Worm (Caenorhabditis elegans) whole organism, mixed stage, embryonic: Measurements from ENCODE around the gene pes-23.
A peak's percentile ranks its signal among the peaks of the same experiment; 100 is the strongest.
"Not testable (repeated sequence)": the region's sequence is repeated elsewhere in the genome, so short reads cannot be mapped to it uniquely, and the experiment has no call there.

ENCODE experiments used
- M03D4.4 ChIP-seq: sonication (generic microtip); optimal IDR thresholded peaks from 2 replicates; lab custom pipeline; 2017; ENCODE audit warnings: mild to moderate bottlenecking, missing genetic modification characterization, missing compliant biosample characterization
- bed-3 ChIP-seq: fragments of 200-800 bp; sonication (Bioruptor generic); optimal IDR thresholded peaks from 3 replicates; lab custom pipeline; 2018; ENCODE audit warnings: mild to moderate bottlenecking, missing genetic modification characterization, moderate library complexity, missing compliant biosample characterization
- ceh-39 ChIP-seq: fragments of 150-350 bp; optimal IDR thresholded peaks from 2 replicates; lab custom pipeline; 2014; ENCODE audit warnings: missing biosample characterization, missing genetic modification characterization
- ceh-43 ChIP-seq: fragments of 200-800 bp; sonication (Bioruptor generic); optimal IDR thresholded peaks from 2 replicates; lab custom pipeline; 2018; ENCODE audit warnings: mild to moderate bottlenecking, missing genetic modification characterization, moderate library complexity, missing compliant biosample characterization
- ceh-83 ChIP-seq: fragments of 200-800 bp; sonication (Bioruptor generic); optimal IDR thresholded peaks from 2 replicates; lab custom pipeline; 2018; ENCODE audit warnings: mild to moderate bottlenecking, missing genetic modification characterization, missing compliant biosample characterization
- cnd-1 ChIP-seq: fragments of 200-800 bp; sonication (Bioruptor generic); optimal IDR thresholded peaks from 2 replicates; lab custom pipeline; 2018; ENCODE audit warnings: mild to moderate bottlenecking, missing genetic modification characterization, missing compliant biosample characterization
- drap-1 ChIP-seq: fragments of 200-800 bp; sonication (Bioruptor generic); optimal IDR thresholded peaks from 3 replicates; lab custom pipeline; 2018; ENCODE audit warnings: mild to moderate bottlenecking, missing genetic modification characterization, missing compliant biosample characterization
- elt-1 ChIP-seq: sonication (generic microtip); optimal IDR thresholded peaks from 2 replicates; lab custom pipeline; 2017; ENCODE audit warnings: missing genetic modification characterization, mild to moderate bottlenecking, missing compliant biosample characterization, antibody characterized with exemption, moderate library complexity, borderline replicate concordance; ENCODE audit not compliant: insufficient read depth
- elt-3 ChIP-seq: fragments of 150-350 bp; optimal IDR thresholded peaks from 2 replicates; lab custom pipeline; 2014; ENCODE audit warnings: missing biosample characterization, missing genetic modification characterization
- flh-1 ChIP-seq: fragments of 200-800 bp; sonication (Bioruptor generic); optimal IDR thresholded peaks from 2 replicates; lab custom pipeline; 2018; ENCODE audit warnings: mild to moderate bottlenecking, missing genetic modification characterization, moderate library complexity, missing compliant biosample characterization
- ham-2 ChIP-seq: fragments of 200-800 bp; sonication (Bioruptor generic); optimal IDR thresholded peaks from 2 replicates; lab custom pipeline; 2018; ENCODE audit warnings: mild to moderate bottlenecking, missing genetic modification characterization, missing compliant biosample characterization
- hlh-1 ChIP-seq: fragments of 150-350 bp; optimal IDR thresholded peaks from 2 replicates; lab custom pipeline; 2014; ENCODE audit warnings: missing biosample characterization, missing genetic modification reagents, missing genetic modification characterization
- lin-13 ChIP-seq: fragments of 150-350 bp; optimal IDR thresholded peaks from 2 replicates; lab custom pipeline; 2014; ENCODE audit warnings: missing biosample characterization, missing genetic modification characterization
- lin-32 ChIP-seq: fragments of 200-800 bp; sonication (Bioruptor generic); optimal IDR thresholded peaks from 2 replicates; lab custom pipeline; 2018; ENCODE audit warnings: mild to moderate bottlenecking, missing genetic modification characterization, missing compliant biosample characterization
- lsy-2 ChIP-seq: fragments of 150-350 bp; optimal IDR thresholded peaks from 2 replicates; lab custom pipeline; 2014; ENCODE audit warnings: missing biosample characterization, missing genetic modification characterization
- mab-5 ChIP-seq: fragments of 150-350 bp; optimal IDR thresholded peaks from 2 replicates; lab custom pipeline; 2014; ENCODE audit warnings: missing biosample characterization, missing genetic modification characterization
- mep-1 ChIP-seq: fragments of 150-350 bp; optimal IDR thresholded peaks from 2 replicates; lab custom pipeline; 2017; ENCODE audit warnings: missing biosample characterization, missing genetic modification reagents, missing genetic modification characterization, inconsistent platforms
- nhr-12 ChIP-seq: fragments of 150-350 bp; optimal IDR thresholded peaks from 2 replicates; lab custom pipeline; 2014; ENCODE audit warnings: missing biosample characterization, missing genetic modification characterization
- nhr-2 ChIP-seq: fragments of 150-350 bp; optimal IDR thresholded peaks from 2 replicates; lab custom pipeline; 2014; ENCODE audit warnings: missing biosample characterization, missing genetic modification characterization
- nhr-28 ChIP-seq: fragments of 150-350 bp; optimal IDR thresholded peaks from 2 replicates; lab custom pipeline; 2014; ENCODE audit warnings: missing biosample characterization, missing genetic modification characterization
- nhr-76 ChIP-seq: sonication (generic microtip); optimal IDR thresholded peaks from 2 replicates; lab custom pipeline; 2017; ENCODE audit warnings: missing biosample characterization, missing genetic modification characterization
- pha-4 ChIP-seq: fragments of 150-350 bp; optimal IDR thresholded peaks from 2 replicates; lab custom pipeline; 2018; ENCODE audit warnings: missing biosample characterization, missing genetic modification reagents, missing genetic modification characterization
- sem-2 ChIP-seq: fragments of 200-800 bp; sonication (Bioruptor generic); optimal IDR thresholded peaks from 2 replicates; lab custom pipeline; 2018; ENCODE audit warnings: mild to moderate bottlenecking, missing genetic modification characterization, missing compliant biosample characterization
- snpc-4 ChIP-seq: fragments of 150-350 bp; optimal IDR thresholded peaks from 2 replicates; lab custom pipeline; 2014; ENCODE audit warnings: missing biosample characterization, missing genetic modification characterization
- sptf-1 ChIP-seq: sonication (generic microtip); optimal IDR thresholded peaks from 2 replicates; lab custom pipeline; 2017; ENCODE audit warnings: mild to moderate bottlenecking, missing genetic modification characterization, moderate library complexity, missing compliant biosample characterization
- tbx-8 ChIP-seq: fragments of 200-800 bp; sonication (Bioruptor generic); optimal IDR thresholded peaks from 2 replicates; lab custom pipeline; 2018; ENCODE audit warnings: mild to moderate bottlenecking, missing genetic modification characterization, moderate library complexity, missing compliant biosample characterization
- unc-120 ChIP-seq: sonication (generic microtip); optimal IDR thresholded peaks from 2 replicates; lab custom pipeline; 2017; ENCODE audit warnings: missing genetic modification characterization, missing compliant biosample characterization; ENCODE audit not compliant: poor library complexity, severe bottlenecking
- unc-62 ChIP-seq: fragments of 150-350 bp; optimal IDR thresholded peaks from 2 replicates; lab custom pipeline; 2014; ENCODE audit warnings: missing biosample characterization, missing genetic modification reagents, missing genetic modification characterization
- ztf-11 ChIP-seq: fragments of 150-350 bp; optimal IDR thresholded peaks from 2 replicates; lab custom pipeline; 2014; ENCODE audit warnings: missing biosample characterization, missing genetic modification characterization

Gene pes-23

ce11 chrX:6867707-6868106, 33.5 kb upstream of the pes-23 start:
- TF ChIP-seq M03D4.4 = peak; percentile 7
- no peak for TF ChIP-seq mep-1 (tag; lab: Kevin White, UChicago)
- TF ChIP-seq lin-13 (tag; lab: Kevin White, UChicago) = no peak
- peak; percentile 52 for TF ChIP-seq drap-1 (GFP tag; lab: Kevin White, UChicago)
- peak; percentile 5 for TF ChIP-seq lin-32 (GFP tag; lab: Kevin White, UChicago)
- TF ChIP-seq sptf-1 = peak; percentile 41
- no peak for TF ChIP-seq elt-3 (tag; lab: Kevin White, UChicago)
- peak; percentile 76 for TF ChIP-seq cnd-1
- TF ChIP-seq sem-2 = peak; percentile 5
- no peak for TF ChIP-seq tbx-8 (GFP tag; lab: Kevin White, UChicago)
- peak; percentile 15 for TF ChIP-seq unc-120
- no peak for TF ChIP-seq mab-5
- peak; percentile 31 for TF ChIP-seq ceh-83
- TF ChIP-seq ham-2 (GFP tag; lab: Kevin White, UChicago) = peak; percentile 42
- TF ChIP-seq, all 35 proteins: peak for 9

ce11 chrX:6868669-6869068, 32.5 kb upstream of the pes-23 start, which contains the start of gene C53B7.6:
Gene C53B7.6 (minus strand): TSS chrX:6868769.
- TF ChIP-seq nhr-28, sem-2, ceh-43: not testable (repeated sequence)

ce11 chrX:6874723-6875122, 26.5 kb upstream of the pes-23 start, which contains the start of gene F41C6.4:
Gene F41C6.4 (minus strand): TSS chrX:6874823.
- TF ChIP-seq cnd-1 (no peak), mab-5 (no peak), lin-13 (tag; lab: Kevin White, UChicago) (no peak), ceh-39 (tag; lab: Kevin White, UChicago) (no peak), lsy-2 (no peak), tbx-8 (GFP tag; lab: Kevin White, UChicago) (no peak), elt-1 (no peak), elt-3 (tag; lab: Kevin White, UChicago) (no peak), hlh-1 (tag; lab: Kevin White, UChicago) (no peak), nhr-2 (tag; lab: Kevin White, UChicago) (no peak)

ce11 chrX:6875273-6875672, 25.9 kb upstream of the pes-23 start:
- no peak for TF ChIP-seq ham-2 (GFP tag; lab: Kevin White, UChicago)
- no peak for TF ChIP-seq pha-4 (tag; lab: Kevin White, UChicago)

- TF ChIP-seq lin-32 (GFP tag; lab: Kevin White, UChicago) = no peak
- no peak for TF ChIP-seq flh-1 (GFP tag; lab: Kevin White, UChicago)
- no peak for TF ChIP-seq unc-62 (GFP tag; lab: Kevin White, UChicago)
- TF ChIP-seq hlh-1 (tag; lab: Kevin White, UChicago) = no peak
- TF ChIP-seq ceh-83 = no peak
- TF ChIP-seq nhr-12 = no peak
- TF ChIP-seq cnd-1 = no peak
- TF ChIP-seq nhr-28 = no peak
- no peak for TF ChIP-seq pha-4 (tag; lab: Kevin White, UChicago)
- no peak for TF ChIP-seq snpc-4 (tag; lab: Kevin White, UChicago)
- TF ChIP-seq ztf-11 (tag; lab: Kevin White, UChicago) = no peak
- TF ChIP-seq ceh-39 (tag; lab: Kevin White, UChicago) = no peak
- no peak for TF ChIP-seq nhr-76
- TF ChIP-seq lin-13 (tag; lab: Kevin White, UChicago) = no peak
Measured at ce11 chrX:6877436-6877835, 23.7 kb upstream of the pes-23 start, which contains the start of gene col-173. Gene col-173 (minus strand): TSS chrX:6877536.

ce11 chrX:6881795-6882194, 19.4 kb upstream of the pes-23 start, which contains the start of gene F41C6.6:
Gene F41C6.6 (minus strand): TSS chrX:6881895.
- not testable (repeated sequence) for TF ChIP-seq ceh-43; nhr-12; bed-3 (GFP tag; lab: Kevin White, UChicago)

- no peak for TF ChIP-seq lin-32 (GFP tag; lab: Kevin White, UChicago)
- TF ChIP-seq nhr-28 = no peak
Measured at ce11 chrX:6884439-6884838, 16.7 kb upstream of the pes-23 start.
